Fruit fly (Drosophila melanogaster) whole organism, prepupa: Measurements from ENCODE around the gene alpha-Spec.

Experiments used
- Blimp-1 ChIP-seq: fragments of 200-800 bp; sonication (Bioruptor generic); optimal IDR thresholded peaks from 3 replicates; lab custom pipeline; 2017; ENCODE audit warnings: missing biosample characterization, missing genetic modification characterization, mild to moderate bottlenecking, moderate library complexity, missing genetic modification reagents
- CG10669 ChIP-seq: fragments of 200-800 bp; sonication (Bioruptor generic); optimal IDR thresholded peaks from 3 replicates; lab custom pipeline; 2018; ENCODE audit warnings: missing biosample characterization, mild to moderate bottlenecking, missing genetic modification characterization, moderate library complexity
- CG11294 ChIP-seq: fragments of 200-800 bp; sonication (Bioruptor generic); IDR thresholded peaks from 2 replicates; pipeline ENCODE4 v1.3.6; 2022; ENCODE audit warnings: missing biosample characterization, missing genetic modification characterization
- CG11762 ChIP-seq: fragments of 200-800 bp; sonication (Bioruptor generic); optimal IDR thresholded peaks from 3 replicates; lab custom pipeline; 2016; ENCODE audit warnings: missing biosample characterization, missing genetic modification characterization; ENCODE audit not compliant: insufficient read depth
- CG15336 ChIP-seq: fragments of 200-800 bp; sonication (Bioruptor generic); IDR thresholded peaks from 2 replicates; pipeline ENCODE4 v1.3.6; 2022; ENCODE audit warnings: missing biosample characterization, missing genetic modification characterization
- CG1621 ChIP-seq: fragments of 200-800 bp; sonication (Bioruptor generic); optimal IDR thresholded peaks from 3 replicates; lab custom pipeline; 2018; ENCODE audit warnings: missing biosample characterization, mild to moderate bottlenecking, missing genetic modification characterization
- CG16779 ChIP-seq: fragments of 200-800 bp; sonication (Bioruptor generic); optimal IDR thresholded peaks from 3 replicates; lab custom pipeline; 2017; ENCODE audit warnings: missing biosample characterization, mild to moderate bottlenecking, missing genetic modification characterization
- CG3032 ChIP-seq: fragments of 200-800 bp; optimal IDR thresholded peaks from 2 replicates; lab custom pipeline; 2019; ENCODE audit warnings: missing biosample characterization, mild to moderate bottlenecking, missing genetic modification characterization, moderate library complexity
- CG31627 ChIP-seq: fragments of 200-800 bp; sonication (Bioruptor generic); optimal IDR thresholded peaks from 3 replicates; lab custom pipeline; 2016; ENCODE audit warnings: missing biosample characterization, missing genetic modification characterization
- CG32006 ChIP-seq: fragments of 200-800 bp; sonication (Bioruptor generic); optimal IDR thresholded peaks from 3 replicates; lab custom pipeline; 2017; ENCODE audit warnings: missing biosample characterization, mild to moderate bottlenecking, missing genetic modification characterization
- CG34406 ChIP-seq: fragments of 200-800 bp; sonication (Bioruptor generic); optimal IDR thresholded peaks from 3 replicates; lab custom pipeline; 2016; ENCODE audit warnings: missing biosample characterization, missing genetic modification characterization
- CG3919 ChIP-seq: fragments of 200-800 bp; sonication (Bioruptor generic); optimal IDR thresholded peaks from 3 replicates; lab custom pipeline; 2016; ENCODE audit warnings: missing biosample characterization, missing genetic modification characterization
- CG4318 ChIP-seq: fragments of 200-800 bp; sonication (Bioruptor generic); optimal IDR thresholded peaks from 3 replicates; lab custom pipeline; 2017; ENCODE audit warnings: missing biosample characterization, mild to moderate bottlenecking, missing genetic modification characterization
- CG6792 ChIP-seq: fragments of 200-800 bp; sonication (Bioruptor generic); optimal IDR thresholded peaks from 3 replicates; lab custom pipeline; 2016; ENCODE audit warnings: missing biosample characterization, missing genetic modification characterization
- CG7368 ChIP-seq: fragments of 200-800 bp; sonication (Bioruptor generic); optimal IDR thresholded peaks from 3 replicates; lab custom pipeline; 2016; ENCODE audit warnings: missing biosample characterization, missing genetic modification characterization
- CG8632 ChIP-seq: fragments of 200-800 bp; sonication (Bioruptor generic); optimal IDR thresholded peaks from 3 replicates; lab custom pipeline; 2016; ENCODE audit warnings: missing biosample characterization, missing genetic modification characterization
- CG9139 ChIP-seq: fragments of 200-800 bp; sonication (Bioruptor generic); optimal IDR thresholded peaks from 3 replicates; lab custom pipeline; 2017; ENCODE audit warnings: missing biosample characterization, mild to moderate bottlenecking, missing genetic modification characterization
- Eip75B ChIP-seq: fragments of 200-800 bp; sonication (Bioruptor generic); optimal IDR thresholded peaks from 3 replicates; lab custom pipeline; 2016; ENCODE audit warnings: missing biosample characterization, missing genetic modification characterization
- Eip78C ChIP-seq: fragments of 200-800 bp; sonication (Bioruptor generic); peaks from one replicate; lab custom pipeline; 2016; ENCODE audit warnings: missing biosample characterization, missing genetic modification characterization
- Eip93F ChIP-seq: fragments of 200-800 bp; sonication (Bioruptor generic); optimal IDR thresholded peaks from 2 replicates; lab custom pipeline; 2016; ENCODE audit warnings: missing biosample characterization, mild to moderate bottlenecking, missing genetic modification characterization
- Ets21C ChIP-seq: fragments of 200-800 bp; sonication (Bioruptor generic); optimal IDR thresholded peaks from 3 replicates; lab custom pipeline; 2016; ENCODE audit warnings: missing biosample characterization, missing genetic modification characterization
- Ets96B ChIP-seq: fragments of 200-800 bp; optimal IDR thresholded peaks from 2 replicates; lab custom pipeline; 2019; ENCODE audit warnings: missing biosample characterization, mild to moderate bottlenecking, missing genetic modification characterization, moderate library complexity
- Gug ChIP-seq: fragments of 200-800 bp; sonication (Bioruptor generic); IDR thresholded peaks from 2 replicates; pipeline ENCODE4 v1.3.6; 2022; ENCODE audit warnings: missing biosample characterization, missing genetic modification characterization
- Hr38 ChIP-seq: sonication (Bioruptor generic); optimal IDR thresholded peaks from 2 replicates; lab custom pipeline; 2016; ENCODE audit warnings: missing biosample characterization, missing genetic modification characterization
- Hr39 ChIP-seq: fragments of 200-800 bp; sonication (Bioruptor generic); optimal IDR thresholded peaks from 2 replicates; lab custom pipeline; 2016; ENCODE audit warnings: missing biosample characterization, missing genetic modification characterization
- Hr4 ChIP-seq: fragments of 200-800 bp; sonication (Bioruptor generic); optimal IDR thresholded peaks from 3 replicates; lab custom pipeline; 2016; ENCODE audit warnings: missing biosample characterization, missing genetic modification characterization
- Lpt ChIP-seq: fragments of 200-800 bp; sonication (Bioruptor generic); optimal IDR thresholded peaks from 3 replicates; lab custom pipeline; 2016; ENCODE audit warnings: missing biosample characterization, missing genetic modification characterization
- Met ChIP-seq: fragments of 200-800 bp; sonication (Bioruptor generic); optimal IDR thresholded peaks from 3 replicates; lab custom pipeline; 2016; ENCODE audit warnings: missing biosample characterization, missing genetic modification characterization
- OdsH ChIP-seq: fragments of 200-800 bp; sonication (Bioruptor generic); optimal IDR thresholded peaks from 3 replicates; lab custom pipeline; 2016; ENCODE audit warnings: missing biosample characterization, missing genetic modification characterization
- Smox ChIP-seq: fragments of 200-800 bp; sonication (Bioruptor generic); optimal IDR thresholded peaks from 3 replicates; lab custom pipeline; 2016; ENCODE audit warnings: missing biosample characterization, missing genetic modification characterization
- Sox102F ChIP-seq: fragments of 200-800 bp; sonication (Bioruptor generic); optimal IDR thresholded peaks from 2 replicates; lab custom pipeline; 2016; ENCODE audit warnings: missing biosample characterization, mild to moderate bottlenecking, missing genetic modification characterization
- Sox14 ChIP-seq: fragments of 200-800 bp; sonication (Bioruptor generic); optimal IDR thresholded peaks from 3 replicates; lab custom pipeline; 2016; ENCODE audit warnings: missing biosample characterization, missing genetic modification characterization
- Sox15 ChIP-seq: fragments of 200-800 bp; sonication (Bioruptor generic); optimal IDR thresholded peaks from 3 replicates; lab custom pipeline; 2016; ENCODE audit warnings: missing biosample characterization, missing genetic modification characterization
- cyc ChIP-seq: fragments of 200-800 bp; sonication (Bioruptor generic); optimal IDR thresholded peaks from 3 replicates; lab custom pipeline; 2016; ENCODE audit warnings: missing biosample characterization, missing genetic modification characterization
- eg ChIP-seq: fragments of 200-800 bp; sonication (Bioruptor generic); IDR thresholded peaks from 3 replicates; pipeline ENCODE4 v1.3.6; 2022; ENCODE audit warnings: missing biosample characterization, missing genetic modification characterization
- esn ChIP-seq: fragments of 200-800 bp; sonication (Bioruptor generic); optimal IDR thresholded peaks from 2 replicates; lab custom pipeline; 2016; ENCODE audit warnings: missing biosample characterization, mild to moderate bottlenecking, missing genetic modification characterization, moderate library complexity
- fd85E ChIP-seq: fragments of 200-800 bp; sonication (Bioruptor generic); optimal IDR thresholded peaks from 3 replicates; lab custom pipeline; 2016; ENCODE audit warnings: missing biosample characterization, missing genetic modification characterization
- fkh ChIP-seq: fragments of 200-800 bp; sonication (Bioruptor generic); optimal IDR thresholded peaks from 3 replicates; lab custom pipeline; 2017; ENCODE audit warnings: missing biosample characterization, mild to moderate bottlenecking, missing genetic modification characterization, moderate library complexity
- lz ChIP-seq: fragments of 200-800 bp; sonication (Bioruptor generic); optimal IDR thresholded peaks from 3 replicates; lab custom pipeline; 2016; ENCODE audit warnings: missing biosample characterization, missing genetic modification characterization
- net ChIP-seq: fragments of 200-800 bp; sonication (Bioruptor generic); optimal IDR thresholded peaks from 3 replicates; lab custom pipeline; 2016; ENCODE audit warnings: missing biosample characterization, missing genetic modification characterization
- pdm3 ChIP-seq: fragments of 200-800 bp; sonication (Bioruptor generic); optimal IDR thresholded peaks from 3 replicates; lab custom pipeline; 2016; ENCODE audit warnings: missing biosample characterization, missing genetic modification characterization
- salr ChIP-seq, 2 experiments: fragments of 200-800 bp; sonication (Bioruptor generic); optimal IDR thresholded peaks; 3 replicates each; lab custom pipeline; 2016 to 2018; ENCODE audit warnings: missing biosample characterization in 2 of 2, missing genetic modification characterization in 2 of 2, mild to moderate bottlenecking in 1 of 2
- ss ChIP-seq, 2 experiments: fragments of 200-800 bp; sonication (Bioruptor generic); optimal IDR thresholded peaks; 2 replicates in 1 of 2; 3 replicates in 1 of 2; lab custom pipeline; 2017 to 2018; ENCODE audit warnings: mild to moderate bottlenecking in 2 of 2, missing biosample characterization in 2 of 2, missing genetic modification characterization in 2 of 2, moderate library complexity in 1 of 2
- svp ChIP-seq: fragments of 200-800 bp; sonication (Bioruptor generic); peaks from one replicate; lab custom pipeline; 2016; ENCODE audit warnings: missing biosample characterization, missing genetic modification characterization
- vri ChIP-seq: fragments of 200-800 bp; sonication (Bioruptor generic); optimal IDR thresholded peaks from 3 replicates; lab custom pipeline; 2016; ENCODE audit warnings: missing biosample characterization, mild to moderate bottlenecking, missing genetic modification characterization

The alpha-Spec gene

DNA sequence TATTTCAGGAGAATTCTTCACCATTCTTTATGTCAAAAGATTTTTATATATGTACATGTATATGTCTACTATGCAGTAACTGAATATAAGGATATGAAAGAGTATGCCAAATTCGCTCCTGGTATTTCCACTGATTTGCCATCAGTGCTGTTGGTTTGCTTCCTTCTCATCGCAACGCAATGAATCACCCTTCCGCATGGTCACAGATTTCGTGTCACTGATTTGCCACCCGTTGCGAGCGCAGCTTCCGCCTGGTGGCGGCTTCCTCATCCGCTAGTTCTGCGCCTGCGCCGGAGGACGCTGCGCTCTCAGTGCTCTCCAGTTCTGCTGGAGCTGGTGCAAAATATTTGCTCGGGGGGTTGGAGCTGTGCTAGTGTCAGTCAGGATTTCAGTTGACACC lies 46.9 kb downstream of the alpha-Spec start:
- TF ChIP-seq Eip93F (no peak), svp (GFP tag; lab: Kevin White, UChicago) (peak; percentile 38), Ets21C (no peak), Lpt (no peak), CG11294 (GFP tag; lab: Robert Waterston, UW) (no peak), ss (GFP tag; optimal IDR thresholded peaks at IDR 0.05; lab: Kevin White, UChicago) (peak in 1 of 2 experiments; percentile 25), Gug (GFP tag; lab: Robert Waterston, UW) (no peak), Sox14 (GFP tag; lab: Kevin White, UChicago) (no peak), CG8632 (GFP tag; lab: Kevin White, UChicago) (no peak), CG31627 (no peak), net (no peak), Ets96B (tag; lab: Kevin White, UChicago) (no peak), Hr4 (no peak), esn (peak; percentile 7), Sox15 (GFP tag; lab: Kevin White, UChicago) (no peak), CG3919 (GFP tag; lab: Kevin White, UChicago) (no peak), vri (GFP tag; lab: Kevin White, UChicago) (no peak), OdsH (no peak), CG32006 (GFP tag; lab: Kevin White, UChicago) (peak; percentile 5), cyc (no peak), Hr39 (GFP tag; lab: Kevin White, UChicago) (no peak), Met (peak; percentile 5), eg (GFP tag; lab: Robert Waterston, UW) (no peak), CG34406 (GFP tag; lab: Kevin White, UChicago) (no peak), lz (GFP tag; lab: Kevin White, UChicago) (no peak), CG16779 (tag; lab: Kevin White, UChicago) (no peak), fd85E (no peak), salr (GFP tag; optimal IDR thresholded peaks at IDR 0.05; lab: Kevin White, UChicago) (no peak), CG4318 (GFP tag; lab: Kevin White, UChicago) (no peak), Eip78C (GFP tag; lab: Kevin White, UChicago) (peak; percentile 57), Smox (no peak), CG10669 (GFP tag; lab: Kevin White, UChicago) (no peak), Blimp-1 (GFP tag; lab: Kevin White, UChicago) (no peak), CG6792 (GFP tag; lab: Kevin White, UChicago) (no peak), CG9139 (GFP tag; lab: Kevin White, UChicago) (no peak), pdm3 (no peak), CG3032 (tag; lab: Kevin White, UChicago) (no peak), Hr38 (GFP tag; lab: Kevin White, UChicago) (no peak), fkh (GFP tag; lab: Kevin White, UChicago) (no peak), CG11762 (GFP tag; lab: Kevin White, UChicago) (no peak), CG1621 (tag; lab: Kevin White, UChicago) (no peak), CG15336 (GFP tag; lab: Robert Waterston, UW) (no peak), Sox102F (GFP tag; lab: Kevin White, UChicago) (no peak), CG7368 (GFP tag; lab: Kevin White, UChicago) (no peak), Eip75B (GFP tag; lab: Kevin White, UChicago) (no peak)
